Fruit fly (Drosophila melanogaster): ENCODE measurements around the gene CG14448.

DNA sequence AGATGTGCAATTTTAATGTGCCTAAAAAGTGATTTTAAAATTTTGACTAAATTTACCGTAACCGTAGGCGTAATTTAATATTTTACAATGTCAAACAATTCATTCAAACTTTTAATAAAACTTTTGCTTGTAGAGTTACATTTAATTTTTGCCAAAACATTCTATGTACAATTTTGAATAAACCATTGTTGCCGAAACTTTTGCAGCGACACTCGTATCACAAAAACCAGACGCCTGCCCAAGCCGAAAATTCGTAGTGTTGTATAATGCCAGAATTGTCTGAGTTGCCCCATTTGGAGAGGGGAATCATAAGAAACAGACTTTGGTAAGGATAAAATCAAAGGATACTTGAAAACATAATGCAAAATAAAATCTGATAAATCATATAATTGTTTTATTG is 7.4 kb downstream of the CG14448 start:
- TF ChIP-seq Dfd (GFP tag; optimal IDR thresholded peaks at IDR 0.05) = no peak
- no peak for TF ChIP-seq OdsH (GFP tag; optimal IDR thresholded peaks at IDR 0.05)

Measured in whole organism, wandering third instar larva.